Fruit fly (Drosophila melanogaster): ENCODE measurements around the gene sls.

The sls gene

dm6 chr3L:2147767-2148166 is 32.4 kb upstream of the sls start:
- TF ChIP-seq usp (GFP tag; optimal IDR thresholded peaks at IDR 0.05) (no peak), psq (optimal IDR thresholded peaks at IDR 0.05) (no peak), EcR (GFP tag; optimal IDR thresholded peaks at IDR 0.05) (no peak), CG8478 (optimal IDR thresholded peaks at IDR 0.05) (no peak), pan (optimal IDR thresholded peaks at IDR 0.05) (no peak), Dll (optimal IDR thresholded peaks at IDR 0.05) (no peak)

dm6 chr3L:2145019-2145418 is 29.6 kb upstream of the sls start:
- TF ChIP-seq Dll (optimal IDR thresholded peaks at IDR 0.05) (no peak), psq (optimal IDR thresholded peaks at IDR 0.05) (no peak), EcR (GFP tag; optimal IDR thresholded peaks at IDR 0.05) (no peak), pan (optimal IDR thresholded peaks at IDR 0.05) (no peak), CG8478 (optimal IDR thresholded peaks at IDR 0.05) (no peak), usp (GFP tag; optimal IDR thresholded peaks at IDR 0.05) (no peak)

- TF ChIP-seq pan (optimal IDR thresholded peaks at IDR 0.05) = no peak
- no peak for TF ChIP-seq CG8478 (optimal IDR thresholded peaks at IDR 0.05)
- TF ChIP-seq psq (optimal IDR thresholded peaks at IDR 0.05) = no peak
- no peak for TF ChIP-seq usp (GFP tag; optimal IDR thresholded peaks at IDR 0.05)
- no peak for TF ChIP-seq EcR (GFP tag; optimal IDR thresholded peaks at IDR 0.05)
- no peak for TF ChIP-seq Dll (optimal IDR thresholded peaks at IDR 0.05)
Observed at dm6 chr3L:2144355-2144754, 28.9 kb upstream of the sls start.

dm6 chr3L:2142435-2142834 is 27.0 kb upstream of the sls start:
- TF ChIP-seq psq (optimal IDR thresholded peaks at IDR 0.05) (no peak), EcR (GFP tag; optimal IDR thresholded peaks at IDR 0.05) (no peak), CG8478 (optimal IDR thresholded peaks at IDR 0.05) (no peak), pan (optimal IDR thresholded peaks at IDR 0.05) (no peak), Dll (optimal IDR thresholded peaks at IDR 0.05) (no peak), usp (GFP tag; optimal IDR thresholded peaks at IDR 0.05) (no peak)

- no peak for TF ChIP-seq EcR (GFP tag; optimal IDR thresholded peaks at IDR 0.05)
- no peak for TF ChIP-seq psq (optimal IDR thresholded peaks at IDR 0.05)
- no peak for TF ChIP-seq Dll (optimal IDR thresholded peaks at IDR 0.05)
- no peak for TF ChIP-seq CG8478 (optimal IDR thresholded peaks at IDR 0.05)
- no peak for TF ChIP-seq pan (optimal IDR thresholded peaks at IDR 0.05)
- no peak for TF ChIP-seq usp (GFP tag; optimal IDR thresholded peaks at IDR 0.05)
Observed at dm6 chr3L:2136419-2136818, 21.0 kb upstream of the sls start.

- TF ChIP-seq usp (GFP tag; optimal IDR thresholded peaks at IDR 0.05) = no peak
- no peak for TF ChIP-seq EcR (GFP tag; optimal IDR thresholded peaks at IDR 0.05)
- TF ChIP-seq pan (optimal IDR thresholded peaks at IDR 0.05) = no peak
- TF ChIP-seq CG8478 (optimal IDR thresholded peaks at IDR 0.05) = no peak
- no peak for TF ChIP-seq psq (optimal IDR thresholded peaks at IDR 0.05)
- no peak for TF ChIP-seq Dll (optimal IDR thresholded peaks at IDR 0.05)
Observed at dm6 chr3L:2122333-2122732, 6.9 kb upstream of the sls start.

- TF ChIP-seq EcR (GFP tag; optimal IDR thresholded peaks at IDR 0.05) (no peak), Dll (optimal IDR thresholded peaks at IDR 0.05) (no peak), psq (optimal IDR thresholded peaks at IDR 0.05) (no peak), pan (optimal IDR thresholded peaks at IDR 0.05) (no peak), usp (GFP tag; optimal IDR thresholded peaks at IDR 0.05) (no peak), CG8478 (optimal IDR thresholded peaks at IDR 0.05) (no peak)
Observed at dm6 chr3L:2121724-2122123, 6.3 kb upstream of the sls start.

dm6 chr3L:2119002-2119401 is 3.6 kb upstream of the sls start:
- TF ChIP-seq Dll (optimal IDR thresholded peaks at IDR 0.05) = no peak
- no peak for TF ChIP-seq CG8478 (optimal IDR thresholded peaks at IDR 0.05)
- no peak for TF ChIP-seq EcR (GFP tag; optimal IDR thresholded peaks at IDR 0.05)
- no peak for TF ChIP-seq pan (optimal IDR thresholded peaks at IDR 0.05)
- no peak for TF ChIP-seq usp (GFP tag; optimal IDR thresholded peaks at IDR 0.05)
- no peak for TF ChIP-seq psq (optimal IDR thresholded peaks at IDR 0.05)

dm6 chr3L:2118054-2118453 is 2.6 kb upstream of the sls start:
- TF ChIP-seq pan (optimal IDR thresholded peaks at IDR 0.05) (no peak), usp (GFP tag; optimal IDR thresholded peaks at IDR 0.05) (no peak), EcR (GFP tag; optimal IDR thresholded peaks at IDR 0.05) (no peak), psq (optimal IDR thresholded peaks at IDR 0.05) (no peak), Dll (optimal IDR thresholded peaks at IDR 0.05) (no peak), CG8478 (optimal IDR thresholded peaks at IDR 0.05) (no peak)

dm6 chr3L:2117046-2117445 is 1.6 kb upstream of the sls start:
- no peak for TF ChIP-seq EcR (GFP tag; optimal IDR thresholded peaks at IDR 0.05)
- no peak for TF ChIP-seq Dll (optimal IDR thresholded peaks at IDR 0.05)
- no peak for TF ChIP-seq usp (GFP tag; optimal IDR thresholded peaks at IDR 0.05)
- TF ChIP-seq CG8478 (optimal IDR thresholded peaks at IDR 0.05) = no peak
- no peak for TF ChIP-seq pan (optimal IDR thresholded peaks at IDR 0.05)
- no peak for TF ChIP-seq psq (optimal IDR thresholded peaks at IDR 0.05)

dm6 chr3L:2114687-2115444 is 545 bp downstream of the sls start:
- no peak for TF ChIP-seq Dll (optimal IDR thresholded peaks at IDR 0.05)
- TF ChIP-seq CG8478 (optimal IDR thresholded peaks at IDR 0.05) = no peak
- no peak for TF ChIP-seq psq (optimal IDR thresholded peaks at IDR 0.05)
- TF ChIP-seq pan (optimal IDR thresholded peaks at IDR 0.05) = no peak
- no peak for TF ChIP-seq EcR (GFP tag; optimal IDR thresholded peaks at IDR 0.05)
- no peak for TF ChIP-seq usp (GFP tag; optimal IDR thresholded peaks at IDR 0.05)

dm6 chr3L:2107293-2107858 is 8.0 kb downstream of the sls start:
- TF ChIP-seq CG8478 (optimal IDR thresholded peaks at IDR 0.05) = no peak
- TF ChIP-seq pan (optimal IDR thresholded peaks at IDR 0.05) = no peak
- no peak for TF ChIP-seq EcR (GFP tag; optimal IDR thresholded peaks at IDR 0.05)
- TF ChIP-seq usp (GFP tag; optimal IDR thresholded peaks at IDR 0.05) = no peak
- no peak for TF ChIP-seq psq (optimal IDR thresholded peaks at IDR 0.05)
- no peak for TF ChIP-seq Dll (optimal IDR thresholded peaks at IDR 0.05)
